Fruit fly (Drosophila melanogaster): ENCODE measurements around the gene CG33306.

CG33306 gene

dm6 chr2L:13849125-13849524 is 5.6 kb upstream of the CG33306 start, which contains the start of gene CG7968:
TSS of gene CG7968 (plus strand) at chr2L:13849400.
- TF ChIP-seq CG17801 (GFP tag; optimal IDR thresholded peaks at IDR 0.05; ENCODE audit: partially characterized antibody), result no peak

dm6 chr2L:13847625-13848024 is 4.1 kb upstream of the CG33306 start, which contains the start of gene CG7953:
TSS of gene CG7953 (plus strand) at chr2L:13847925.
- TF ChIP-seq CG17801 (GFP tag; optimal IDR thresholded peaks at IDR 0.05; ENCODE audit: partially characterized antibody), result no peak

DNA sequence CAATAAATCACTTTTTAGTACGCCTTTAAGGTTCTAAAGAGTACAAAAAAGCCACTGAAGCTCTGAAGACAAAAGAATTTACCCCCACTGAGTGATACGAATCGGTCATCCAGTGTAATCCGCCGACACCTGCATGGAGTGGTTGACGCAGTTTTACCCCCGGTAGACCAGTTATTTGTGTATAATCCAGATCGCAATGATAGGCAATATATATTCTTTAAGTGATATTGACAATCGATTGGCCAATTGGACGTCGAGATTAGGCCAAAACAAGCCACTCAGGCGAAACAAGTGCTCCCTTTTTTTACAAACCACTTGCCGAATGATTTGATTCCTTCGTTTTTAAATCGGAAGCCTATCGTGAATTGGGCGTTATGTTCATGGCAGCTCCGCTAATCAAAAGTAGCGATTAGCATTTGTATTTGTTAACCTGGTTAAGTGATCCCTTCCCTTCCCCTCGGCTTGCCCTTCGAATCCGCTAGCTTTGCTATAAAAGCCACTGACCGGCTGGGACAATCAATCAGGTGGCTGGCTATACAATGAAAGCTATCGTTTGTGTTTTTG is 2.8 kb upstream of the CG33306 start, which contains the start of gene CG7916:
TSS of gene CG7916 (plus strand) at position 514 of the 564 bp plus-strand sequence.
- no peak for TF ChIP-seq CG17801 (GFP tag; optimal IDR thresholded peaks at IDR 0.05; ENCODE audit: partially characterized antibody)

dm6 chr2L:13845178-13845577 is 1.6 kb upstream of the CG33306 start, which contains the start of gene CG8997:
TSS of gene CG8997 (minus strand) at chr2L:13845325.
- TF ChIP-seq CG17801 (GFP tag; optimal IDR thresholded peaks at IDR 0.05; ENCODE audit: partially characterized antibody), result no peak

DNA sequence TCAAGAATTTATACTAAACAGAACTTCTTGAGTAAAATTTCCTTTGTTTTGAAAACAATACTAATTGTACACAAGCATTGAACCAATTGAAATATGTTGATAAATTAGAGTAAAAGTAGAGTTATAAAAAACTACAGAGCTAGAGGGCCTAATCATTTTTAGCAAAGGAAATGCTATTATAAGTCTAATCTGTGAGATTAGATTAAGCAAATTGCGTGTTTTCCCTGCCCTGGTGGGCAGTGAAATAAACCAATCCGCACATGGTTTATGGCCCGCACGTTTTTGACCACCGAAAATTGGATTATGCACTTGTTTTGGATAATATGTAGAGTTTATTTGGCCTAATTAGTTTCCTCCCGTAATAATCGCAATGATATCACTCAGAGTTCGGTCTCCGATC is 970 bp downstream of the CG33306 start:
- no peak for TF ChIP-seq CG17801 (GFP tag; optimal IDR thresholded peaks at IDR 0.05; ENCODE audit: partially characterized antibody)

DNA sequence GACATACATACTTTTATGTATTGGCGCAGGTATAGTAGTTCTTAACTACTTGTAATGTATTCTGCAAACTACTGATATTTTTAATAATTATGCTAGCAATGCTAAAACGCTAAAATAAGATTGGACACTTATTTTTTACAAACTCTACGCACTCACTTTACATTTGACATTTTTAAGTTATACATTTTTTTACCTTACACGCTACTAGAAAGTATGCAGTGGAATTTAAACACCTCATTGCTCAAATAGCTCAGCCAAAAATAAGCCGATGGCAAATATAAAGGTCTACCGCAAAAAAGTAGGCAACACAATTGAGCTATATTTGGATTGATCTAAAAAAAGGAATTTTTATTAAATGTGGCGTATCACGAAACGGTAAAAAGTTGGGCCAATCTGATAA is 1.5 kb downstream of the CG33306 start:
- TF ChIP-seq CG17801 (GFP tag; optimal IDR thresholded peaks at IDR 0.05; ENCODE audit: partially characterized antibody), result no peak

- no peak for TF ChIP-seq CG17801 (GFP tag; optimal IDR thresholded peaks at IDR 0.05; ENCODE audit: partially characterized antibody)
Observed at dm6 chr2L:13841508-13841907, 2.0 kb downstream of the CG33306 start, which contains the start of gene CG33307. TSS of gene CG33307 (minus strand) at chr2L:13841520.

- peak; percentile 72 for TF ChIP-seq CG17801 (GFP tag; optimal IDR thresholded peaks at IDR 0.05; ENCODE audit: partially characterized antibody)
Observed at dm6 chr2L:13839744-13840151, 3.8 kb downstream of the CG33306 start.

dm6 chr2L:13838647-13839390 is 4.7 kb downstream of the CG33306 start:
- peak; percentile 78 for TF ChIP-seq CG17801 (GFP tag; optimal IDR thresholded peaks at IDR 0.05; ENCODE audit: partially characterized antibody)

dm6 chr2L:13837579-13837978 is 6.0 kb downstream of the CG33306 start:
- no peak for TF ChIP-seq CG17801 (GFP tag; optimal IDR thresholded peaks at IDR 0.05; ENCODE audit: partially characterized antibody)

dm6 chr2L:13835959-13836358 is 7.6 kb downstream of the CG33306 start:
- no peak for TF ChIP-seq CG17801 (GFP tag; optimal IDR thresholded peaks at IDR 0.05; ENCODE audit: partially characterized antibody)

DNA sequence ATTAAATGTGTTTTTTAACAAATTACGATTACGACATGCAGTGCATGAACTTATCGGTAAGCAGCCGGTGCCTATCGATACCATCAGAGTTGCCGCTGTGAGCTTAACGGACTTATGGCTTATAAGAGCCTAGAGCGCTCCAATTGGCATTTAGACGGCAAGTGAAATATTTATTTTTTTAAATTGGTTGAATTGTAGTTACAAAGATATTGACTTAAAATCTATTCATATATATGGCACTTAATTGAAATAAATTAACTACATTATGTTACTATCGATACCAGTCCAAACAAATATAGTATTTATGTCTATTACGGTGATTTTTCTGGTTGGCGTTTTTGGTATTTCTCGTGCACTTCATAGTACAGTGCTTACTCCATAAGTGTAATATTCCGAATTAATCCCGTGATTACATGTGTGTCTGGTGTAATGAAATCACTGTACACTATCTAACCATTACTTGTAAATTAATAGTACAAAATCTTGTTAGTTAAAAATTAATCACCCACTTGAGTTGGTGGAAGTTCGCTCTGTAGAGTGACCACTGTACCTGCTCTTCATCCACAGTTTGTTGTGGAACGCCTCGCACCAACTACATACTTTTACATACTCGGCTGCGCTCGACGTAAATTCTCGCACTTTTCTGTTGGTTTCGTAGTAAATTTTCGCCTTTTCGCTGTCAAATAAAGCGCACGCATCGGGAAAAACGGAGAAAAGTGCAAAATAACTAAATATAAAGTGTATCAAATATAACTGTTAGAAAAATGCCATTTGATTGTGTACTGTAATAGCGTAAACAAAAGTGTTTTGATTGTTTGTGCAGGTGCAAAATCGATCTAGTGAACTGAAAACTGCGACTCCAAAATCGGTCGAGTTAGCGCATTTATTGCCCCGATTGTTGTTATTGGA is 8.3 kb downstream of the CG33306 start, which contains the start of the genes mRpS23 and CenG1A:
TSS of gene mRpS23 (minus strand) at position 71 of the 909 bp plus-strand sequence.
TSS of gene CenG1A (plus strand) at position 563 of the 909 bp plus-strand sequence.
- TF ChIP-seq CG17801 (GFP tag; optimal IDR thresholded peaks at IDR 0.05; ENCODE audit: partially characterized antibody), result peak; percentile 100

dm6 chr2L:13833058-13833457 is 10.5 kb downstream of the CG33306 start, which contains the start of the genes GatC, PolG2 and Polr2C:
TSS of gene GatC (minus strand) at chr2L:13833105.
TSS of gene PolG2 (minus strand) at chr2L:13833105.
TSS of gene Polr2C (plus strand) at chr2L:13833337.
- no peak for TF ChIP-seq CG17801 (GFP tag; optimal IDR thresholded peaks at IDR 0.05; ENCODE audit: partially characterized antibody)

dm6 chr2L:13829540-13829939 is 14.0 kb downstream of the CG33306 start, which contains the start of the genes Arpc1 and Orc5:
TSS of gene Arpc1 (minus strand) at chr2L:13829741.
TSS of gene Orc5 (plus strand) at chr2L:13829837.
- peak; percentile 26 for TF ChIP-seq CG17801 (GFP tag; optimal IDR thresholded peaks at IDR 0.05; ENCODE audit: partially characterized antibody)

DNA sequence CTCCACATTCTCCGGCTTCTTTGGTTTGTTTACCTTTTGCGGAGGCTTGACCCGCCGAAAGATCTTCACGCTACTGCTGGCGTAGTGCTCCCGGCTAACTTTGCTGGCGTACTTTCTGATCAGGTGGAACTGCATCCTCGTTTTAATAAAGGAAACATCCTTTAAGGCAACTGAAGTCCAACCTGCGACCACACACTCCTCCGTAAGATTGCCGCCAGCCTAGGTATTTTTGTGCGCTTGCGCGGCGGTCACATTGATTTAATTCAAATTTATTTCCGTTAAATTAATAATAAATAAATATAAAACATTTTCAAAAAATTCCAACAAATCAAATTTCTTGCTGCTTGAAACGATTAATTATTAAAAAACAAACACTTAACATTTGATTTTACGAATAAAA is 16.0 kb downstream of the CG33306 start, which contains the start of gene PolG1:
TSS of gene PolG1 (minus strand) at position 216 of the 400 bp plus-strand sequence.
- TF ChIP-seq CG17801 (GFP tag; optimal IDR thresholded peaks at IDR 0.05; ENCODE audit: partially characterized antibody), result no peak

Data from ovary, adult (tissue).